Worm (Caenorhabditis elegans) whole organism, L3 larva: ENCODE results near the gene F42H10.2.

Experiments
- aly-2 ChIP-seq: fragments of 150-350 bp; optimal IDR thresholded peaks from 2 replicates; lab custom pipeline; 2014; ENCODE audit warnings: missing biosample characterization, missing genetic modification characterization
- ceh-16 ChIP-seq: sonication (generic microtip); optimal IDR thresholded peaks from 2 replicates; lab custom pipeline; 2017; ENCODE audit warnings: missing biosample characterization, missing genetic modification characterization
- ceh-28 ChIP-seq: fragments of 150-350 bp; optimal IDR thresholded peaks from 2 replicates; lab custom pipeline; 2014; ENCODE audit warnings: missing biosample characterization, missing genetic modification reagents, missing genetic modification characterization
- elt-1 ChIP-seq: fragments of 150-350 bp; optimal IDR thresholded peaks from 2 replicates; lab custom pipeline; 2014; ENCODE audit warnings: missing biosample characterization, missing genetic modification characterization
- fkh-10 ChIP-seq: sonication (generic microtip); optimal IDR thresholded peaks from 2 replicates; lab custom pipeline; 2017; ENCODE audit warnings: missing biosample characterization, missing genetic modification reagents, missing genetic modification characterization
- fkh-2 ChIP-seq: fragments of 150-350 bp; optimal IDR thresholded peaks from 2 replicates; lab custom pipeline; 2014; ENCODE audit warnings: missing biosample characterization, missing genetic modification reagents, missing genetic modification characterization
- jun-1 ChIP-seq: fragments of 150-350 bp; optimal IDR thresholded peaks from 2 replicates; lab custom pipeline; 2014; ENCODE audit warnings: missing biosample characterization, missing genetic modification reagents, missing genetic modification characterization
- nfya-1 ChIP-seq: sonication (generic microtip); optimal IDR thresholded peaks from 2 replicates; lab custom pipeline; 2017; ENCODE audit warnings: missing genetic modification characterization, mild to moderate bottlenecking, missing compliant biosample characterization, antibody characterized with exemption, moderate library complexity; ENCODE audit not compliant: insufficient read depth
- nhr-23 ChIP-seq: fragments of 150-350 bp; optimal IDR thresholded peaks from 2 replicates; lab custom pipeline; 2014; ENCODE audit warnings: missing biosample characterization, missing genetic modification reagents, missing genetic modification characterization
- skn-1 ChIP-seq: fragments of 150-350 bp; optimal IDR thresholded peaks from 2 replicates; lab custom pipeline; 2014; ENCODE audit warnings: missing biosample characterization, missing genetic modification characterization
- unc-62 ChIP-seq: fragments of 150-350 bp; sonication (generic microtip); optimal IDR thresholded peaks from 4 replicates; lab custom pipeline; 2014; ENCODE audit warnings: missing biosample characterization, missing genetic modification reagents, missing genetic modification characterization
- ztf-11 ChIP-seq: fragments of 150-350 bp; optimal IDR thresholded peaks from 2 replicates; lab custom pipeline; 2014; ENCODE audit warnings: missing biosample characterization, missing genetic modification characterization

Gene F42H10.2

DNA sequence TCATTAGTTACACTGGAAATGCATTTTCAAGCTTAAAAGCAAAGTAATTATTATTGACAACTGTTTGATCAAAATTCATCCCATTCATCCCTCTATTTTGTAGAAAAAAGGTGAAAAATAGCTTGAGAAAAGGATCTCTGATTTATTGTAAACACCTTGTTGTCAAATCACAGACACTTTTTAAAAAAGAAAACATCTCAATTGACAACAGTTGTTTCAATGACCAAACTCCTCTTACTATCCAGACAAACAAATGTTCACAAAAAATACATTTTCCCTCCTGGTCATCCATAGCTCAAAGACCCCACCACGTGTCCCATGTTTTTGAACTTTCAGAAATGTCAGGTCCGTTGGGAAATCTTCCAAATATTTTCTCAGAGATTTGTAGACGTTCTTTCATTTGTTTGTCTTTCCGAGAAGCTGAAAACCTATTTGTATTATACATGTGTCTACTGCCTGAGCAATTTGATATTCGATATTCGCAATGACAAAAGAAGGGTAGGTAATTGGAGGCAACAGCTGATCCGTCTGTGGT is 44.3 kb downstream of the F42H10.2 start, which contains the start of gene trp-1:
trp-1 (plus strand) TSS at position 485 of the 535 bp plus-strand sequence.
- TF ChIP-seq skn-1 (tag; lab: Kevin White, UChicago) (no peak), nhr-23 (tag; lab: Kevin White, UChicago) (no peak), fkh-10 (no peak)

DNA sequence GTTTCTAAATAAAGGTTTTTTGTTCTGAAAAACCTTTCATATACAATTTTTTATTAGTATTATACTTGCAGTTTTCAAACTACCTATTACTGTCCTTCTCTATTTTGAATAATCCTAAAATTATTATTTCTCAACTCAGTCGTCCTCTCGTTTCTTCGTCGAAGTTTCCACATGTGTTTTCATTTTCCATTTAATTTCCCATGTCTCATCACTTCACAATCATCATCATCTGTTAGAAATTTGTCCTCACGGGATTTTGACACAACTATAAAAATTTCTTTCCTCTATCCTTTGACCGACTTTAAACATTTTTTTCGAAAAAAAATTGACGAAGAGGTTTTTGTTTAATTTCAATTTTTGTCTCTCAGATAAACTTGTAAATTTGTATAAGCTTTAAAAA is 45.0 kb downstream of the F42H10.2 start:
- TF ChIP-seq aly-2 (tag; lab: Kevin White, UChicago) (no peak), ztf-11 (tag; lab: Kevin White, UChicago) (no peak), elt-1 (no peak), nfya-1 (tag; lab: Kevin White, UChicago) (no peak), nhr-23 (tag; lab: Kevin White, UChicago) (no peak), ceh-28 (tag; lab: Kevin White, UChicago) (no peak), ceh-16 (tag; lab: Kevin White, UChicago) (no peak), unc-62 (no peak), jun-1 (tag; lab: Kevin White, UChicago) (no peak), skn-1 (tag; lab: Kevin White, UChicago) (no peak), fkh-2 (tag; lab: Kevin White, UChicago) (no peak)
